Fruit fly (Drosophila melanogaster): ENCODE data around the gene CG10510.

dm6 chr3L:21254524-21254972 lies 44.7 kb upstream of the CG10510 start:
- no peak for TF ChIP-seq OdsH (GFP tag; optimal IDR thresholded peaks at IDR 0.05)
- TF ChIP-seq fru (GFP tag; optimal IDR thresholded peaks at IDR 0.05): no peak
- no peak for TF ChIP-seq ey (GFP tag; optimal IDR thresholded peaks at IDR 0.05)
- TF ChIP-seq CG9705 (GFP tag; optimal IDR thresholded peaks at IDR 0.05): no peak
- no peak for TF ChIP-seq Abd-B (GFP tag; optimal IDR thresholded peaks at IDR 0.05)
- TF ChIP-seq psq (GFP tag; optimal IDR thresholded peaks at IDR 0.05): no peak
- TF ChIP-seq Dfd (GFP tag; optimal IDR thresholded peaks at IDR 0.05): no peak
- no peak for TF ChIP-seq foxo (GFP tag; optimal IDR thresholded peaks at IDR 0.05)
- no peak for TF ChIP-seq Hr78 (GFP tag; optimal IDR thresholded peaks at IDR 0.05)

Measured in whole organism, wandering third instar larva.